Fruit fly (Drosophila melanogaster): Measurements from ENCODE around the gene nod.

dm6 chrX:11616496-11616952, 36.0 kb downstream of the nod start:
- TF ChIP-seq psq (optimal IDR thresholded peaks at IDR 0.05) (no peak), insv (optimal IDR thresholded peaks at IDR 0.05) (no peak), Sin3A (optimal IDR thresholded peaks at IDR 0.05) (no peak), Myc (optimal IDR thresholded peaks at IDR 0.05) (no peak)

All from Kc167 (cell line).